Worm (Caenorhabditis elegans): ENCODE measurements around the gene clec-60.

ce11 chrII:10504729-10505128 is 23.1 kb upstream of the clec-60 start:
- TF ChIP-seq flt-1 (GFP tag; IDR thresholded peaks at IDR 0.05) (no peak), B0310.2 (tag; optimal IDR thresholded peaks at IDR 0.05) (no peak), ceh-13 (GFP tag; optimal IDR thresholded peaks at IDR 0.05) (no peak), tbx-37 (GFP tag; conservative IDR thresholded peaks at IDR 0.05) (no peak), ets-7 (tag; optimal IDR thresholded peaks at IDR 0.05) (no peak), aly-1 (tag; optimal IDR thresholded peaks at IDR 0.05) (no peak), hmg-4 (GFP tag; optimal IDR thresholded peaks at IDR 0.05) (peak; percentile 72), ama-1 (optimal IDR thresholded peaks at IDR 0.05) (no peak), scrt-1 (GFP tag; IDR thresholded peaks at IDR 0.05) (no peak), hnd-1 (tag; optimal IDR thresholded peaks at IDR 0.05) (no peak), hmbx-1 (tag; optimal IDR thresholded peaks at IDR 0.05) (no peak), ceh-36 (tag; optimal IDR thresholded peaks at IDR 0.05) (no peak)
